Worm (Caenorhabditis elegans) whole organism, early embryonic: ENCODE results near the gene twk-31.

ENCODE experiments used
- B0310.2 ChIP-seq: sonication (generic microtip); optimal IDR thresholded peaks from 2 replicates; lab custom pipeline; 2016; ENCODE audit warnings: mild to moderate bottlenecking, missing genetic modification characterization, missing compliant biosample characterization
- F13C5.2 ChIP-seq: sonication (generic microtip); optimal IDR thresholded peaks from 2 replicates; lab custom pipeline; 2017; ENCODE audit warnings: mild to moderate bottlenecking, missing genetic modification characterization, inconsistent platforms, missing compliant biosample characterization
- aly-1 ChIP-seq: sonication (generic microtip); optimal IDR thresholded peaks from 2 replicates; lab custom pipeline; 2016; ENCODE audit warnings: missing genetic modification characterization, missing compliant biosample characterization
- ama-1 ChIP-seq: fragments of 150-350 bp; optimal IDR thresholded peaks from 2 replicates; lab custom pipeline; 2014
- ceh-13 ChIP-seq: fragments of 200-800 bp; sonication (Bioruptor generic); optimal IDR thresholded peaks from 2 replicates; lab custom pipeline; 2018; ENCODE audit warnings: mild to moderate bottlenecking, missing genetic modification characterization, missing compliant biosample characterization
- ceh-36 ChIP-seq: sonication (generic microtip); optimal IDR thresholded peaks from 2 replicates; lab custom pipeline; 2016; ENCODE audit warnings: missing genetic modification characterization, inconsistent platforms, missing compliant biosample characterization
- ets-7 ChIP-seq: sonication (generic microtip); optimal IDR thresholded peaks from 2 replicates; lab custom pipeline; 2016; ENCODE audit warnings: missing genotype, missing genetic modification characterization, missing compliant biosample characterization
- flt-1 ChIP-seq: fragments of 200-800 bp; sonication (Bioruptor generic); IDR thresholded peaks from 2 replicates; pipeline ENCODE4 v1.3.6; 2022; ENCODE audit warnings: missing genetic modification characterization, missing compliant biosample characterization
- hmbx-1 ChIP-seq: sonication (generic microtip); optimal IDR thresholded peaks from 2 replicates; lab custom pipeline; 2016; ENCODE audit warnings: mild to moderate bottlenecking, missing genetic modification characterization, missing compliant biosample characterization
- hmg-4 ChIP-seq: fragments of 200-800 bp; sonication (Bioruptor generic); optimal IDR thresholded peaks from 2 replicates; lab custom pipeline; 2018; ENCODE audit warnings: mild to moderate bottlenecking, missing genetic modification characterization, missing compliant biosample characterization
- hnd-1 ChIP-seq: sonication (generic microtip); optimal IDR thresholded peaks from 2 replicates; lab custom pipeline; 2016; ENCODE audit warnings: missing genetic modification characterization, missing compliant biosample characterization
- pes-1 ChIP-seq: fragments of 200-800 bp; sonication (Bioruptor generic); IDR thresholded peaks from 2 replicates; pipeline ENCODE4 v1.3.6; 2022; ENCODE audit warnings: missing genetic modification reagents, missing genetic modification characterization, missing compliant biosample characterization
- scrt-1 ChIP-seq: fragments of 200-800 bp; sonication (Bioruptor generic); IDR thresholded peaks from 2 replicates; pipeline ENCODE4 v1.3.6; 2022; ENCODE audit warnings: missing genetic modification characterization, missing compliant biosample characterization
- sea-1 ChIP-seq: fragments of 200-800 bp; sonication (Bioruptor generic); conservative IDR thresholded peaks from 2 replicates; pipeline ENCODE4 v1.3.6; 2022; ENCODE audit warnings: missing genetic modification characterization, missing compliant biosample characterization
- tbx-11 ChIP-seq: fragments of 200-800 bp; sonication (Bioruptor generic); IDR thresholded peaks from 2 replicates; pipeline ENCODE4 v1.3.6; 2022; ENCODE audit warnings: missing genetic modification characterization, missing compliant biosample characterization
- tbx-37 ChIP-seq: fragments of 200-800 bp; sonication (Bioruptor generic); conservative IDR thresholded peaks from 2 replicates; pipeline ENCODE4 v1.3.6; 2022; ENCODE audit warnings: missing genetic modification reagents, missing genetic modification characterization, missing compliant biosample characterization
- tra-4 ChIP-seq: sonication (generic microtip); optimal IDR thresholded peaks from 2 replicates; lab custom pipeline; 2017; ENCODE audit warnings: missing genetic modification characterization, missing compliant biosample characterization

twk-31 gene

ce11 chrIII:11427548-11428152 is 17.2 kb downstream of the twk-31 start:
- TF ChIP-seq aly-1 (tag; lab: Kevin White, UChicago) (peak; percentile 38), sea-1 (no peak)

ce11 chrIII:11434864-11435263 is 24.4 kb downstream of the twk-31 start:
- peak; percentile 28; the same call in 1 of the 2 replicates for TF ChIP-seq pes-1 (GFP tag; lab: Robert Waterston, UW)

ce11 chrIII:11442556-11442955 is 32.1 kb downstream of the twk-31 start, which contains the start of gene sbp-1:
Gene sbp-1 (minus strand): TSS chrIII:11442566.
- no peak for TF ChIP-seq ceh-13 (GFP tag; lab: Kevin White, UChicago)
- TF ChIP-seq aly-1 (tag; lab: Kevin White, UChicago), result no peak

- TF ChIP-seq ama-1 (lab: Kevin White, UChicago) (no peak), tra-4 (tag; lab: Kevin White, UChicago) (no peak), flt-1 (GFP tag; lab: Robert Waterston, UW) (no peak), B0310.2 (tag; lab: Kevin White, UChicago) (no peak), ceh-36 (tag; lab: Kevin White, UChicago) (no peak), pes-1 (GFP tag; lab: Robert Waterston, UW) (no peak), tbx-11 (GFP tag; lab: Robert Waterston, UW) (no peak), F13C5.2 (no peak), hmbx-1 (no peak), ets-7 (tag; lab: Kevin White, UChicago) (no peak), aly-1 (tag; lab: Kevin White, UChicago) (no peak), hmg-4 (GFP tag; lab: Kevin White, UChicago) (no peak), sea-1 (no peak), hnd-1 (tag; lab: Kevin White, UChicago) (no peak), scrt-1 (GFP tag; lab: Robert Waterston, UW) (no peak), tbx-37 (no peak)
Observed at ce11 chrIII:11443408-11443994, 33.0 kb downstream of the twk-31 start.

ce11 chrIII:11444796-11445386 is 34.4 kb downstream of the twk-31 start:
- TF ChIP-seq aly-1 (tag; lab: Kevin White, UChicago) (no peak), pes-1 (GFP tag; lab: Robert Waterston, UW) (no peak), scrt-1 (GFP tag; lab: Robert Waterston, UW) (no peak), ceh-36 (tag; lab: Kevin White, UChicago) (no peak), tbx-37 (no peak), F13C5.2 (no peak), tra-4 (tag; lab: Kevin White, UChicago) (no peak), flt-1 (GFP tag; lab: Robert Waterston, UW) (no peak), hnd-1 (tag; lab: Kevin White, UChicago) (no peak), ama-1 (lab: Kevin White, UChicago) (no peak), ceh-13 (GFP tag; lab: Kevin White, UChicago) (no peak), sea-1 (no peak), ets-7 (tag; lab: Kevin White, UChicago) (no peak), hmbx-1 (no peak)

- TF ChIP-seq ama-1 (lab: Kevin White, UChicago) (no peak), tbx-11 (GFP tag; lab: Robert Waterston, UW) (no peak), F13C5.2 (no peak), pes-1 (GFP tag; lab: Robert Waterston, UW) (no peak), tra-4 (tag; lab: Kevin White, UChicago) (no peak), sea-1 (no peak), flt-1 (GFP tag; lab: Robert Waterston, UW) (no peak), hmbx-1 (no peak), ceh-13 (GFP tag; lab: Kevin White, UChicago) (no peak), B0310.2 (tag; lab: Kevin White, UChicago) (no peak)
Observed at ce11 chrIII:11446826-11447225, 36.3 kb downstream of the twk-31 start.

- no peak for TF ChIP-seq ama-1 (lab: Kevin White, UChicago)
- TF ChIP-seq hmg-4 (GFP tag; lab: Kevin White, UChicago), result no peak
- TF ChIP-seq aly-1 (tag; lab: Kevin White, UChicago), result no peak
- TF ChIP-seq ets-7 (tag; lab: Kevin White, UChicago), result no peak
- no peak for TF ChIP-seq B0310.2 (tag; lab: Kevin White, UChicago)
- no peak for TF ChIP-seq hmbx-1
Observed at ce11 chrIII:11448330-11448729, 37.9 kb downstream of the twk-31 start.

- TF ChIP-seq F13C5.2 (no peak), B0310.2 (tag; lab: Kevin White, UChicago) (no peak)
Observed at ce11 chrIII:11451380-11451779, 40.9 kb downstream of the twk-31 start.

ce11 chrIII:11452530-11452929 is 42.1 kb downstream of the twk-31 start:
- TF ChIP-seq flt-1 (GFP tag; lab: Robert Waterston, UW) (no peak), B0310.2 (tag; lab: Kevin White, UChicago) (no peak), F13C5.2 (no peak), tbx-11 (GFP tag; lab: Robert Waterston, UW) (no peak), sea-1 (no peak), ets-7 (tag; lab: Kevin White, UChicago) (no peak), hnd-1 (tag; lab: Kevin White, UChicago) (no peak)
